Worm (Caenorhabditis elegans) whole organism, mixed stage, embryonic: ENCODE data around the gene popl-1.

ENCODE experiments used
- nhr-237 ChIP-seq: fragments of 150-350 bp; optimal IDR thresholded peaks from 2 replicates; lab custom pipeline; 2014; ENCODE audit warnings: missing biosample characterization, missing genetic modification characterization
- pha-4 ChIP-seq: fragments of 150-350 bp; optimal IDR thresholded peaks from 2 replicates; lab custom pipeline; 2018; ENCODE audit warnings: missing biosample characterization, missing genetic modification reagents, missing genetic modification characterization
- unc-62 ChIP-seq: fragments of 150-350 bp; optimal IDR thresholded peaks from 2 replicates; lab custom pipeline; 2014; ENCODE audit warnings: missing biosample characterization, missing genetic modification reagents, missing genetic modification characterization

- TF ChIP-seq unc-62 (GFP tag; lab: Kevin White, UChicago), result no peak
- no peak for TF ChIP-seq pha-4
- no peak for TF ChIP-seq nhr-237 (tag; lab: Kevin White, UChicago)
These were observed 23.9 kb downstream of the popl-1 start, which contains the start of gene let-756 for ce11 chrIII:6406829-6407228.
